Comparison of ENCODE assay signal across 1 worm cellular context in the genomic region with DNA sequence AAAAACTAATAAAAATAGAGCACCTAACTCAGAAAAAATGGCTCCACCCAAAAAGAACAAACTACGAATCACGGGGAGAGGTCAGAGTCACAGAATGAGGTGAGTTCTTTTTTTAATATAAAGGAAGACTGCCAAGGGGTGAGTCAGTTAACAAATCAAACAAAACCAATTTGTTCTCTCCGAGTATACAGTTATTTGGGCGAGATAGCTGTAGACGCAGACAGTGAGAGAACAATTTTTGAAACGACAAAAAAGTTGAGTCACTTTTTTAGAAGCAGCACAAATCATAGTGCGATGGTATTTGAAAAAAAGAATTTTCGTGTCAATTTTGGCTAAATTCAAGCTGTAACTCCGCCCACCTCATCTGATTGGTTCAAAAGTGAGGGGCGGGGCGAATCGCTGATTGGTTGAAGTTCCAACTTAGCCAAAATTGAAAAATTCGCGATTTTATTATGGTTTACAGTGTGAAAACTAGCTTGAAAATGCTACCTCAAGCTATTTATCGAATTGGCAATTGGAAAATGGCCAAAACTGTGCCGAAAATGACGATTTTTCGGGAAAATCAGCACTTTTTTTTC.
TF ChIP-seq lines count a peak whose summit lies in the region.

No protein-coding gene starts in this region.

TF ChIP-seq in whole organism, L4 larva, 104 proteins besides CTCF, POLR2A, EP300 and RAD21 (continued from another document):
- TF ChIP-seq zip-11 (GFP tag; IDR thresholded peaks at IDR 0.05; lab: Robert Waterston, UW): no peak
- TF ChIP-seq tag-97 (GFP tag; IDR thresholded peaks at IDR 0.05; lab: Robert Waterston, UW): no peak
- TF ChIP-seq nhr-6 (tag; optimal IDR thresholded peaks at IDR 0.05; lab: Kevin White, UChicago): no peak
- no peak for TF ChIP-seq zfp-3 (GFP tag; conservative IDR thresholded peaks at IDR 0.05; lab: Robert Waterston, UW)
- TF ChIP-seq snpc-4 (tag; optimal IDR thresholded peaks at IDR 0.05; lab: Kevin White, UChicago): no peak
- TF ChIP-seq hlh-30 (tag; optimal IDR thresholded peaks at IDR 0.05; lab: Kevin White, UChicago; ENCODE audit: insufficient read depth): no peak
- TF ChIP-seq mep-1 (tag; optimal IDR thresholded peaks at IDR 0.05; lab: Kevin White, UChicago): no peak
TF ChIP-seq in whole organism, L4 larva: peak in this region for 4.
